Fruit fly (Drosophila melanogaster): Measurements from ENCODE around the gene BicD.

BicD gene

dm6 chr2L:17448435-17448834, 24.6 kb downstream of the BicD start:
- TF ChIP-seq toe (GFP tag; optimal IDR thresholded peaks at IDR 0.05) (no peak), CG12768 (GFP tag; optimal IDR thresholded peaks at IDR 0.05) (peak; percentile 36), pad (GFP tag; optimal IDR thresholded peaks at IDR 0.05) (peak; percentile 3), CG14711 (tag; optimal IDR thresholded peaks at IDR 0.05) (no peak), Clk (GFP tag; optimal IDR thresholded peaks at IDR 0.05) (no peak), kay (GFP tag; ENCODE audit: borderline replicate concordance) (no peak), CG33017 (tag; optimal IDR thresholded peaks at IDR 0.05) (no peak), cnc (optimal IDR thresholded peaks at IDR 0.05) (no peak), Crg-1 (GFP tag; optimal IDR thresholded peaks at IDR 0.05) (no peak), cic (GFP tag; optimal IDR thresholded peaks at IDR 0.05) (peak; percentile 79), Hr96 (GFP tag; optimal IDR thresholded peaks at IDR 0.05) (no peak), bab1 (GFP tag; optimal IDR thresholded peaks at IDR 0.05) (no peak), ovo (GFP tag; optimal IDR thresholded peaks at IDR 0.05) (no peak), CG7101 (tag; optimal IDR thresholded peaks at IDR 0.05) (peak; percentile 3), Mnt (GFP tag; optimal IDR thresholded peaks at IDR 0.05) (no peak), CG7045 (GFP tag; optimal IDR thresholded peaks at IDR 0.05) (peak; percentile 35), CG11617 (GFP tag; optimal IDR thresholded peaks at IDR 0.05) (no peak), tj (GFP tag; optimal IDR thresholded peaks at IDR 0.05) (peak; percentile 4), CG5204 (GFP tag; optimal IDR thresholded peaks at IDR 0.05) (no peak), CG1620 (GFP tag; optimal IDR thresholded peaks at IDR 0.05) (no peak)

dm6 chr2L:17447071-17447470, 25.9 kb downstream of the BicD start:
- TF ChIP-seq kay (GFP tag; ENCODE audit: borderline replicate concordance) (peak; percentile 92), ovo (GFP tag; optimal IDR thresholded peaks at IDR 0.05) (no peak)

- no peak for TF ChIP-seq CG1620 (GFP tag; optimal IDR thresholded peaks at IDR 0.05)
- TF ChIP-seq Crg-1 (GFP tag; optimal IDR thresholded peaks at IDR 0.05): no peak
- TF ChIP-seq CG12768 (GFP tag; optimal IDR thresholded peaks at IDR 0.05): no peak
- TF ChIP-seq Hr96 (GFP tag; optimal IDR thresholded peaks at IDR 0.05): no peak
- TF ChIP-seq kay (GFP tag; ENCODE audit: borderline replicate concordance): no peak
- no peak for TF ChIP-seq cnc (optimal IDR thresholded peaks at IDR 0.05)
- TF ChIP-seq tj (GFP tag; optimal IDR thresholded peaks at IDR 0.05): no peak
- TF ChIP-seq CG14711 (tag; optimal IDR thresholded peaks at IDR 0.05): no peak
- no peak for TF ChIP-seq ovo (GFP tag; optimal IDR thresholded peaks at IDR 0.05)
- TF ChIP-seq CG11617 (GFP tag; optimal IDR thresholded peaks at IDR 0.05): no peak
- no peak for TF ChIP-seq pad (GFP tag; optimal IDR thresholded peaks at IDR 0.05)
- TF ChIP-seq Clk (GFP tag; optimal IDR thresholded peaks at IDR 0.05): no peak
- no peak for TF ChIP-seq bab1 (GFP tag; optimal IDR thresholded peaks at IDR 0.05)
- TF ChIP-seq CG33017 (tag; optimal IDR thresholded peaks at IDR 0.05): no peak
- TF ChIP-seq toe (GFP tag; optimal IDR thresholded peaks at IDR 0.05): no peak
Observed at dm6 chr2L:17437594-17437993, 35.4 kb downstream of the BicD start.

dm6 chr2L:17436500-17436899, 36.5 kb downstream of the BicD start, which contains the start of gene CG33928:
CG33928 (minus strand) TSS chr2L:17436600.
- no peak for TF ChIP-seq cnc (optimal IDR thresholded peaks at IDR 0.05)
- TF ChIP-seq CG5204 (GFP tag; optimal IDR thresholded peaks at IDR 0.05): no peak

dm6 chr2L:17433030-17433912, 39.7 kb downstream of the BicD start, which contains the start of the genes Dif and CG5043:
Dif (minus strand) TSS chr2L:17433161.
CG5043 (plus strand) TSS chr2L:17433862.
- TF ChIP-seq CG7045 (GFP tag; optimal IDR thresholded peaks at IDR 0.05) (no peak), CG12768 (GFP tag; optimal IDR thresholded peaks at IDR 0.05) (no peak), ovo (GFP tag; optimal IDR thresholded peaks at IDR 0.05) (no peak), CG33017 (tag; optimal IDR thresholded peaks at IDR 0.05) (no peak)

- no peak for TF ChIP-seq ovo (GFP tag; optimal IDR thresholded peaks at IDR 0.05)
- TF ChIP-seq kay (GFP tag; ENCODE audit: borderline replicate concordance): peak; percentile 48
Observed at dm6 chr2L:17431359-17431675, 41.7 kb downstream of the BicD start.

dm6 chr2L:17430602-17431358, 42.2 kb downstream of the BicD start:
- peak; percentile 54 for TF ChIP-seq kay (GFP tag; ENCODE audit: borderline replicate concordance)
- TF ChIP-seq Hr96 (GFP tag; optimal IDR thresholded peaks at IDR 0.05): no peak
- no peak for TF ChIP-seq Mnt (GFP tag; optimal IDR thresholded peaks at IDR 0.05)
- TF ChIP-seq CG33017 (tag; optimal IDR thresholded peaks at IDR 0.05): no peak
